Fruit fly (Drosophila melanogaster): ENCODE results near the gene kraken.
A peak's percentile ranks its signal among the peaks of the same experiment; 100 is the strongest.

The kraken gene

dm6 chr2L:852647-853111, at the start of gene kraken, which contains the start of gene CG4291:
Gene kraken, plus strand, starts transcription at chr2L:852768.
Gene CG4291, minus strand, starts transcription at chr2L:852730.
- TF ChIP-seq cnc (optimal IDR thresholded peaks at IDR 0.05) (no peak), Mnt (GFP tag; optimal IDR thresholded peaks at IDR 0.05) (peak; percentile 91), CG5204 (GFP tag; optimal IDR thresholded peaks at IDR 0.05) (no peak), Hr96 (GFP tag; optimal IDR thresholded peaks at IDR 0.05) (peak; percentile 25), ovo (GFP tag; optimal IDR thresholded peaks at IDR 0.05) (peak; percentile 48), Crg-1 (GFP tag; optimal IDR thresholded peaks at IDR 0.05) (peak; percentile 39), CG33017 (tag; optimal IDR thresholded peaks at IDR 0.05) (peak; percentile 44), Clk (GFP tag; optimal IDR thresholded peaks at IDR 0.05) (no peak), kay (GFP tag; ENCODE audit: borderline replicate concordance) (no peak), pad (GFP tag; optimal IDR thresholded peaks at IDR 0.05) (peak; percentile 39), CG1620 (GFP tag; optimal IDR thresholded peaks at IDR 0.05) (peak; percentile 66), CG12768 (GFP tag; optimal IDR thresholded peaks at IDR 0.05) (peak; percentile 87), toe (GFP tag; optimal IDR thresholded peaks at IDR 0.05) (peak; percentile 74), CG14711 (tag; optimal IDR thresholded peaks at IDR 0.05) (peak; percentile 28), cic (GFP tag; optimal IDR thresholded peaks at IDR 0.05) (peak; percentile 53), tj (GFP tag; optimal IDR thresholded peaks at IDR 0.05) (peak; percentile 46), CG7101 (tag; optimal IDR thresholded peaks at IDR 0.05) (peak; percentile 63), CG11617 (GFP tag; optimal IDR thresholded peaks at IDR 0.05) (peak; percentile 51), bab1 (GFP tag; optimal IDR thresholded peaks at IDR 0.05) (peak; percentile 72), CG7045 (GFP tag; optimal IDR thresholded peaks at IDR 0.05) (peak; percentile 45)

DNA sequence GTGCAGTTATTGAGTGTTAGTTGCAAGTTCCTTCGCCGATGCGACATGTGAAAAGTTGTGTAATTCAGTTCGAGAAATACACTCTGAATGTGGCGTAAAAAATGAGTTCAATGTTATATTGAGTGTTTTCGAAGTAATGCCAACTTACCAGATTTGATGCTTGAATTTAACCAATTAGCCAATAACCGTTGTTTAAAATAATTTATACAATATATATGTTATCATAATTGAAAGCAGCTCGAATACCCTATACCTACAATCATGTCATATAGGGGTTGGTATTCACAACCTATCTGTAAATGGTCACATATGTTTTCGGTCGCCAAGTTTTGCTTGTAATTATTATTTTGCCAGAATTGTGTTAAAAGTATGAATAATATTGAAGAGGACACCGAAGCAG, 42.3 kb upstream of the kraken start, which contains the start of gene Nnf1b:
Gene Nnf1b (plus strand): TSS at position 301 of the 400 bp plus-strand sequence.
- TF ChIP-seq cnc (optimal IDR thresholded peaks at IDR 0.05), result no peak
- no peak for TF ChIP-seq kay (GFP tag; ENCODE audit: borderline replicate concordance)
- TF ChIP-seq Clk (GFP tag; optimal IDR thresholded peaks at IDR 0.05), result no peak
- TF ChIP-seq Mnt (GFP tag; optimal IDR thresholded peaks at IDR 0.05), result no peak
- TF ChIP-seq ovo (GFP tag; optimal IDR thresholded peaks at IDR 0.05), result no peak
- TF ChIP-seq toe (GFP tag; optimal IDR thresholded peaks at IDR 0.05), result no peak
- no peak for TF ChIP-seq CG5204 (GFP tag; optimal IDR thresholded peaks at IDR 0.05)
- TF ChIP-seq tj (GFP tag; optimal IDR thresholded peaks at IDR 0.05), result no peak
- no peak for TF ChIP-seq CG12768 (GFP tag; optimal IDR thresholded peaks at IDR 0.05)
- no peak for TF ChIP-seq CG14711 (tag; optimal IDR thresholded peaks at IDR 0.05)
- TF ChIP-seq CG1620 (GFP tag; optimal IDR thresholded peaks at IDR 0.05), result no peak
- TF ChIP-seq bab1 (GFP tag; optimal IDR thresholded peaks at IDR 0.05), result no peak
- TF ChIP-seq CG7101 (tag; optimal IDR thresholded peaks at IDR 0.05), result no peak
- TF ChIP-seq pad (GFP tag; optimal IDR thresholded peaks at IDR 0.05), result no peak
- TF ChIP-seq Crg-1 (GFP tag; optimal IDR thresholded peaks at IDR 0.05), result no peak

dm6 chr2L:811405-811804, 41.2 kb upstream of the kraken start, which contains the start of gene Dbp21E2:
Gene Dbp21E2, plus strand, starts transcription at chr2L:811584.
- TF ChIP-seq CG7101 (tag; optimal IDR thresholded peaks at IDR 0.05), result peak; percentile 32
- TF ChIP-seq Clk (GFP tag; optimal IDR thresholded peaks at IDR 0.05), result no peak
- peak; percentile 2 for TF ChIP-seq Mnt (GFP tag; optimal IDR thresholded peaks at IDR 0.05)

DNA sequence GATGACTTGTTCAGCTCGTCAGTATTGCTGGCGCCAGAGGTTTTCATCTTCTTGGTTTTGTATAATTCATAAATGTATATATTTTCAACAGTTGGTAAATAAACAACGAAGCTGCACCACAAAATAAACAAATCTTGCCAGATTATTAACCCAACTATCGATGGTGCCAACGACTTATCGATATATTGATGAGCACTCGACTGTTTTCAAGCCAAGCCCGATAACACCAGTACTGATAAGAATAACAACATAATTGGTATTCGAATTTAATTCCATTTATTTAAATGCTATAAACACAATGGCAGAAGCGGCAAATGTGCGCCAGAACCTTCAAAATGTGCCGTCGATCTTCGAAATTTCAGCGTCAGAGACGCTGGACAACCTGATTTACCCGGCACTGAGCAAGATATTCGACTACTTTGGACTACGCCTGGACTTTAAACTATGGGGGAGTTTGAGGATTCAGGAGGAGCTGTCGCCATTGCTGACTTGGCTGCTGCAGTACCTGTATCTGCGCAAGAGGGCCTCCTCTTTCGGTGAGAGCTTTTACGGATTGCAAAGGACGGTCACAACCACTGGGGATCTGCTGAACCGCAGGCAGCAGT, 36.7 kb upstream of the kraken start, which contains the start of the genes Saf6 and Pex12:
Gene Saf6 (minus strand): TSS at position 166 of the 605 bp plus-strand sequence.
Gene Pex12 (plus strand): TSS at position 209 of the 605 bp plus-strand sequence.
- TF ChIP-seq CG7045 (GFP tag; optimal IDR thresholded peaks at IDR 0.05) (no peak), CG33017 (tag; optimal IDR thresholded peaks at IDR 0.05) (no peak), Crg-1 (GFP tag; optimal IDR thresholded peaks at IDR 0.05) (no peak), Clk (GFP tag; optimal IDR thresholded peaks at IDR 0.05) (no peak), CG11617 (GFP tag; optimal IDR thresholded peaks at IDR 0.05) (no peak), bab1 (GFP tag; optimal IDR thresholded peaks at IDR 0.05) (peak; percentile 37), kay (GFP tag; ENCODE audit: borderline replicate concordance) (no peak), CG12768 (GFP tag; optimal IDR thresholded peaks at IDR 0.05) (peak; percentile 25), Hr96 (GFP tag; optimal IDR thresholded peaks at IDR 0.05) (peak; percentile 12), cnc (optimal IDR thresholded peaks at IDR 0.05) (no peak), tj (GFP tag; optimal IDR thresholded peaks at IDR 0.05) (peak; percentile 16), CG14711 (tag; optimal IDR thresholded peaks at IDR 0.05) (no peak), CG7101 (tag; optimal IDR thresholded peaks at IDR 0.05) (peak; percentile 11), ovo (GFP tag; optimal IDR thresholded peaks at IDR 0.05) (no peak), Mnt (GFP tag; optimal IDR thresholded peaks at IDR 0.05) (peak; percentile 24), toe (GFP tag; optimal IDR thresholded peaks at IDR 0.05) (no peak), CG5204 (GFP tag; optimal IDR thresholded peaks at IDR 0.05) (no peak), CG1620 (GFP tag; optimal IDR thresholded peaks at IDR 0.05) (no peak), cic (GFP tag; optimal IDR thresholded peaks at IDR 0.05) (no peak), pad (GFP tag; optimal IDR thresholded peaks at IDR 0.05) (no peak)

dm6 chr2L:817850-818249, 34.7 kb upstream of the kraken start, which contains the start of gene CG15880:
Gene CG15880, minus strand, starts transcription at chr2L:817950.
- TF ChIP-seq cic (GFP tag; optimal IDR thresholded peaks at IDR 0.05) (no peak), CG33017 (tag; optimal IDR thresholded peaks at IDR 0.05) (no peak), cnc (optimal IDR thresholded peaks at IDR 0.05) (no peak), Hr96 (GFP tag; optimal IDR thresholded peaks at IDR 0.05) (no peak), CG1620 (GFP tag; optimal IDR thresholded peaks at IDR 0.05) (no peak), tj (GFP tag; optimal IDR thresholded peaks at IDR 0.05) (no peak), CG7045 (GFP tag; optimal IDR thresholded peaks at IDR 0.05) (no peak), kay (GFP tag; ENCODE audit: borderline replicate concordance) (no peak), CG11617 (GFP tag; optimal IDR thresholded peaks at IDR 0.05) (no peak), Clk (GFP tag; optimal IDR thresholded peaks at IDR 0.05) (no peak), CG12768 (GFP tag; optimal IDR thresholded peaks at IDR 0.05) (no peak), bab1 (GFP tag; optimal IDR thresholded peaks at IDR 0.05) (no peak), Crg-1 (GFP tag; optimal IDR thresholded peaks at IDR 0.05) (no peak), CG14711 (tag; optimal IDR thresholded peaks at IDR 0.05) (no peak), toe (GFP tag; optimal IDR thresholded peaks at IDR 0.05) (no peak)

Data from whole organism, adult.